Fruit fly (Drosophila melanogaster): ENCODE results near the gene Srp14.

DNA sequence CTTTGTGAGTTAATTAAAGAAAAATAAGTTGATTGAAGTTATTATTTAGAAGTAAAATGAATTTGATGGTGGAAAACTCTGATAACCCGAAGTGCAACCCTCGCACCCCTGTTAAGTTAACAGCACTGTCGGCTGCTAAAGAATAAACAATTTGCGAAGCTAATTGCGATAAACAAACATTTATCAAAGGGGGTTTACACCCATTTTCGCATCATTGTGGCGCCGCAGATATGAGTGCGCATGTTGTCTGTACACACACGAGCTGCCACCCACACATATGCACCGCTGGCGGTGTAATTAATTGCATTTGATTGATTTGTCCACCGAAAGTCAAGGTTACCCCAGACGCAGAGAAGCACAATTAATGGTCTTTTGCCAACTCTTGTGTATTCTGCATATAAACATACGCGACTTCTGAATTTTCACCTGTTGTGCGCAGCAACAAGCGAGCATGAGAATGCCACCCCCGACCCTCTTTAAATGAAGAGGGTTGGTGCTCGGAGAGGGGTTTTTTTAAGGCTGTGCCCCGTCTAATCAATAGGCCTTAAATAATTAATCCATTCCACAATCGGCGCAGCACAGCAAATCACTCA is 28.3 kb upstream of the Srp14 start:
- TF ChIP-seq OdsH (GFP tag; optimal IDR thresholded peaks at IDR 0.05) (no peak), achi (GFP tag; optimal IDR thresholded peaks at IDR 0.05) (no peak), Sox15 (GFP tag; optimal IDR thresholded peaks at IDR 0.05) (no peak), vri (GFP tag; optimal IDR thresholded peaks at IDR 0.05) (no peak), Ets21C (GFP tag; optimal IDR thresholded peaks at IDR 0.05) (no peak), CG7368 (GFP tag; optimal IDR thresholded peaks at IDR 0.05) (no peak), CG6854 (GFP tag; optimal IDR thresholded peaks at IDR 0.05) (no peak), Lpt (GFP tag; optimal IDR thresholded peaks at IDR 0.05) (no peak), fd85E (GFP tag; optimal IDR thresholded peaks at IDR 0.05) (no peak), Eip75B (GFP tag; optimal IDR thresholded peaks at IDR 0.05) (no peak)

Data from whole organism, prepupa.